Worm (Caenorhabditis elegans): ENCODE data around the gene islo-1.

- TF ChIP-seq ama-1 (optimal IDR thresholded peaks at IDR 0.05) (no peak), ama-1 (GFP tag; optimal IDR thresholded peaks at IDR 0.05) (no peak), B0019.2 (GFP tag; conservative IDR thresholded peaks at IDR 0.05) (no peak), egl-44 (GFP tag; IDR thresholded peaks at IDR 0.05) (no peak), lin-40 (tag; optimal IDR thresholded peaks at IDR 0.05) (no peak), egl-18 (GFP tag; IDR thresholded peaks at IDR 0.05) (no peak), ztf-25 (GFP tag; IDR thresholded peaks at IDR 0.05) (no peak), xnd-1 (tag; optimal IDR thresholded peaks at IDR 0.05) (no peak), let-607 (tag; optimal IDR thresholded peaks at IDR 0.05) (no peak), him-1 (tag; optimal IDR thresholded peaks at IDR 0.05) (no peak)
Measured at ce11 chrIV:8105083-8105482, 31.1 kb upstream of the islo-1 start.
